Worm (Caenorhabditis elegans) whole organism, L4/young adult: ENCODE measurements around the gene swt-2.

Experiments used
- dao-5 ChIP-seq: sonication (generic microtip); optimal IDR thresholded peaks from 2 replicates; lab custom pipeline; 2016; ENCODE audit warnings: missing genotype, missing genetic modification characterization, moderate library complexity, missing compliant biosample characterization
- him-1 ChIP-seq: sonication (generic microtip); optimal IDR thresholded peaks from 2 replicates; lab custom pipeline; 2016; ENCODE audit warnings: missing genotype, missing genetic modification reagents, missing genetic modification characterization, missing compliant biosample characterization

- no peak for TF ChIP-seq him-1 (tag; lab: Kevin White, UChicago)
- TF ChIP-seq dao-5, result no peak
Observed at ce11 chrV:7570290-7570689, 40.4 kb downstream of the swt-2 start, which contains the start of gene clec-212.
